Worm (Caenorhabditis elegans) whole organism, young adult: ENCODE results near the gene C52B11.5.

Source experiments
- C06A6.2 ChIP-seq: fragments of 200-800 bp; sonication (Bioruptor generic); conservative IDR thresholded peaks from 2 replicates; pipeline ENCODE4 v1.3.6; 2022; ENCODE audit warnings: missing genetic modification characterization, missing compliant biosample characterization
- D2030.7 ChIP-seq: fragments of 200-800 bp; sonication (Bioruptor generic); IDR thresholded peaks from 2 replicates; pipeline ENCODE4 v1.3.6; 2022; ENCODE audit warnings: missing genetic modification reagents, missing genetic modification characterization, missing compliant biosample characterization
- F10E7.11 ChIP-seq: sonication (generic microtip); optimal IDR thresholded peaks from 2 replicates; lab custom pipeline; 2017; ENCODE audit warnings: mild to moderate bottlenecking, missing genetic modification characterization, moderate library complexity, missing compliant biosample characterization
- F22D6.2 ChIP-seq: sonication (generic microtip); optimal IDR thresholded peaks from 2 replicates; lab custom pipeline; 2016; ENCODE audit warnings: mild to moderate bottlenecking, missing genetic modification characterization, missing compliant biosample characterization
- F33H1.4 ChIP-seq: fragments of 200-800 bp; sonication (Bioruptor generic); IDR thresholded peaks from 2 replicates; pipeline ENCODE4 v1.3.6; 2022; ENCODE audit warnings: missing genetic modification reagents, missing genetic modification characterization, missing compliant biosample characterization
- F37B4.10 ChIP-seq: fragments of 200-800 bp; sonication (Bioruptor generic); IDR thresholded peaks from 2 replicates; pipeline ENCODE4 v1.3.6; 2022; ENCODE audit warnings: missing genetic modification characterization, missing compliant biosample characterization
- F39B2.1 ChIP-seq: fragments of 200-800 bp; sonication (Bioruptor generic); IDR thresholded peaks from 2 replicates; pipeline ENCODE4 v1.3.6; 2022; ENCODE audit warnings: missing genetic modification reagents, missing genetic modification characterization, missing compliant biosample characterization
- K12H6.12 ChIP-seq: fragments of 200-800 bp; sonication (Bioruptor generic); optimal IDR thresholded peaks from 2 replicates; lab custom pipeline; 2018; ENCODE audit warnings: mild to moderate bottlenecking, missing genetic modification characterization, missing compliant biosample characterization
- Y53F4B.3 ChIP-seq: fragments of 200-800 bp; sonication (Bioruptor generic); IDR thresholded peaks from 2 replicates; pipeline ENCODE4 v1.3.6; 2022; ENCODE audit warnings: missing genetic modification reagents, missing genetic modification characterization, missing compliant biosample characterization
- Y95B8A.8 ChIP-seq: fragments of 200-800 bp; sonication (Bioruptor generic); IDR thresholded peaks from 2 replicates; pipeline ENCODE4 v1.3.6; 2022; ENCODE audit warnings: missing genetic modification reagents, missing genetic modification characterization, missing compliant biosample characterization
- akir-1 ChIP-seq: fragments of 200-800 bp; sonication (Bioruptor generic); optimal IDR thresholded peaks from 2 replicates; lab custom pipeline; 2018; ENCODE audit warnings: mild to moderate bottlenecking, missing genetic modification characterization, moderate library complexity, missing compliant biosample characterization
- aptf-2 ChIP-seq: fragments of 200-800 bp; sonication (Bioruptor generic); conservative IDR thresholded peaks from 2 replicates; pipeline ENCODE4 v1.3.6; 2022; ENCODE audit warnings: missing genetic modification reagents, missing genetic modification characterization, missing compliant biosample characterization
- atf-7 ChIP-seq: sonication (generic microtip); optimal IDR thresholded peaks from 2 replicates; lab custom pipeline; 2017; ENCODE audit warnings: mild to moderate bottlenecking, missing genetic modification characterization, missing compliant biosample characterization
- attf-5 ChIP-seq: fragments of 200-800 bp; sonication (Bioruptor generic); optimal IDR thresholded peaks from 2 replicates; lab custom pipeline; 2018; ENCODE audit warnings: mild to moderate bottlenecking, missing genetic modification characterization, missing compliant biosample characterization
- attf-6 ChIP-seq: fragments of 200-800 bp; sonication (Bioruptor generic); IDR thresholded peaks from 2 replicates; pipeline ENCODE4 v1.3.6; 2022; ENCODE audit warnings: missing genetic modification reagents, missing genetic modification characterization, missing compliant biosample characterization
- cebp-1 ChIP-seq, 2 experiments: fragments of 200-800 bp in 1 of 2; sonication (Bioruptor generic) in 1 of 2; sonication (generic microtip) in 1 of 2; IDR thresholded peaks in 1 of 2; optimal IDR thresholded peaks in 1 of 2; 2 replicates each; pipeline versions ENCODE4 v1.3.6 to Lab custom; 2017 to 2022; ENCODE audit warnings: missing compliant biosample characterization in 2 of 2, missing genetic modification characterization in 2 of 2, mild to moderate bottlenecking in 1 of 2, missing genetic modification reagents in 1 of 2, moderate library complexity in 1 of 2
- ceh-40 ChIP-seq: fragments of 200-800 bp; sonication (Bioruptor generic); IDR thresholded peaks from 2 replicates; pipeline ENCODE4 v1.3.6; 2022; ENCODE audit warnings: missing genetic modification characterization, missing compliant biosample characterization
- ceh-91 ChIP-seq: fragments of 200-800 bp; sonication (Bioruptor generic); IDR thresholded peaks from 2 replicates; pipeline ENCODE4 v1.3.6; 2022; ENCODE audit warnings: missing genetic modification reagents, missing genetic modification characterization, missing compliant biosample characterization
- die-1 ChIP-seq: sonication (generic microtip); optimal IDR thresholded peaks from 2 replicates; lab custom pipeline; 2016; ENCODE audit warnings: missing genotype, mild to moderate bottlenecking, missing genetic modification characterization, missing compliant biosample characterization
- dox-1 ChIP-seq: fragments of 200-800 bp; sonication (Bioruptor generic); IDR thresholded peaks from 2 replicates; pipeline ENCODE4 v1.3.6; 2022; ENCODE audit warnings: missing genetic modification reagents, missing genetic modification characterization, missing compliant biosample characterization
- ets-4 ChIP-seq: fragments of 200-800 bp; sonication (Bioruptor generic); optimal IDR thresholded peaks from 2 replicates; lab custom pipeline; 2018; ENCODE audit warnings: mild to moderate bottlenecking, missing genetic modification characterization, missing compliant biosample characterization
- him-1 ChIP-seq: sonication (generic microtip); optimal IDR thresholded peaks from 2 replicates; lab custom pipeline; 2016; ENCODE audit warnings: missing genotype, missing genetic modification reagents, missing genetic modification characterization, missing compliant biosample characterization
- hmg-1.2 ChIP-seq: fragments of 200-800 bp; sonication (Bioruptor generic); IDR thresholded peaks from 2 replicates; pipeline ENCODE4 v1.3.6; 2022; ENCODE audit warnings: missing genetic modification reagents, missing genetic modification characterization, missing compliant biosample characterization
- hmg-20 ChIP-seq: fragments of 200-800 bp; sonication (Bioruptor generic); IDR thresholded peaks from 2 replicates; pipeline ENCODE4 v1.3.6; 2022; ENCODE audit warnings: missing genetic modification reagents, missing genetic modification characterization, missing compliant biosample characterization
- let-607 ChIP-seq, 2 experiments: fragments of 200-800 bp in 1 of 2; sonication (Bioruptor generic) in 1 of 2; sonication (generic microtip) in 1 of 2; optimal IDR thresholded peaks; 2 replicates each; lab custom pipeline; 2016 to 2018; ENCODE audit warnings: mild to moderate bottlenecking in 2 of 2, missing compliant biosample characterization in 2 of 2, missing genetic modification characterization in 2 of 2, moderate library complexity in 2 of 2, missing genotype in 1 of 2
- lin-35 ChIP-seq, 3 experiments: fragments of 150-350 bp in 2 of 3; sonication (generic microtip) in 1 of 3; optimal IDR thresholded peaks; 2 replicates each; lab custom pipeline; 2014 to 2018; ENCODE audit warnings: missing biosample characterization in 3 of 3, missing genetic modification characterization in 3 of 3, missing genetic modification reagents in 3 of 3
- lin-54 ChIP-seq: fragments of 200-800 bp; sonication (Bioruptor generic); optimal IDR thresholded peaks from 2 replicates; lab custom pipeline; 2018; ENCODE audit warnings: mild to moderate bottlenecking, missing genetic modification characterization, missing compliant biosample characterization
- lir-1 ChIP-seq: fragments of 200-800 bp; sonication (Bioruptor generic); conservative IDR thresholded peaks from 2 replicates; pipeline ENCODE4 v1.3.6; 2022; ENCODE audit warnings: missing genetic modification reagents, missing genetic modification characterization, missing compliant biosample characterization
- lsy-27 ChIP-seq: sonication (generic microtip); optimal IDR thresholded peaks from 2 replicates; lab custom pipeline; 2017; ENCODE audit warnings: missing genetic modification characterization, mild to moderate bottlenecking, missing compliant biosample characterization, antibody characterized with exemption, missing genotype, borderline replicate concordance; ENCODE audit not compliant: insufficient read depth
- madf-3 ChIP-seq: fragments of 200-800 bp; sonication (Bioruptor generic); IDR thresholded peaks from 2 replicates; pipeline ENCODE4 v1.3.6; 2022; ENCODE audit warnings: missing genetic modification reagents, missing genetic modification characterization, missing compliant biosample characterization
- madf-6 ChIP-seq: fragments of 200-800 bp; sonication (Bioruptor generic); IDR thresholded peaks from 2 replicates; pipeline ENCODE4 v1.3.6; 2022; ENCODE audit warnings: missing genetic modification reagents, missing genetic modification characterization, missing compliant biosample characterization
- madf-8 ChIP-seq: fragments of 200-800 bp; sonication (Bioruptor generic); conservative IDR thresholded peaks from 2 replicates; pipeline ENCODE4 v1.3.6; 2022; ENCODE audit warnings: missing genetic modification reagents, missing genetic modification characterization, missing compliant biosample characterization
- mel-28 ChIP-seq: sonication (generic microtip); optimal IDR thresholded peaks from 2 replicates; lab custom pipeline; 2016; ENCODE audit warnings: borderline replicate concordance, mild to moderate bottlenecking, missing genetic modification characterization, missing compliant biosample characterization
- nhr-120 ChIP-seq: fragments of 200-800 bp; sonication (Bioruptor generic); IDR thresholded peaks from 2 replicates; pipeline ENCODE4 v1.3.6; 2022; ENCODE audit warnings: missing genetic modification characterization, missing compliant biosample characterization
- nhr-27 ChIP-seq: fragments of 200-800 bp; sonication (Bioruptor generic); optimal IDR thresholded peaks from 2 replicates; lab custom pipeline; 2018; ENCODE audit warnings: mild to moderate bottlenecking, missing genetic modification characterization, moderate library complexity, missing compliant biosample characterization
- nhr-90 ChIP-seq: sonication (generic microtip); optimal IDR thresholded peaks from 2 replicates; lab custom pipeline; 2016; ENCODE audit warnings: missing genotype, mild to moderate bottlenecking, missing genetic modification characterization, missing compliant biosample characterization
- sdz-38 ChIP-seq: sonication (generic microtip); optimal IDR thresholded peaks from 2 replicates; lab custom pipeline; 2016; ENCODE audit warnings: missing genotype, missing genetic modification characterization, missing compliant biosample characterization
- snpc-1.1 ChIP-seq: sonication (generic microtip); optimal IDR thresholded peaks from 2 replicates; lab custom pipeline; 2017; ENCODE audit warnings: missing genetic modification characterization, mild to moderate bottlenecking, missing compliant biosample characterization, antibody characterized with exemption, moderate library complexity, missing genotype, missing genetic modification reagents; ENCODE audit not compliant: insufficient read depth
- snpc-3.4 ChIP-seq: sonication (generic microtip); optimal IDR thresholded peaks from 2 replicates; lab custom pipeline; 2017; ENCODE audit warnings: missing genetic modification characterization, mild to moderate bottlenecking, missing compliant biosample characterization, antibody characterized with exemption, moderate library complexity, missing genotype, missing genetic modification reagents
- somi-1 ChIP-seq: fragments of 200-800 bp; sonication (Bioruptor generic); optimal IDR thresholded peaks from 2 replicates; lab custom pipeline; 2018; ENCODE audit warnings: mild to moderate bottlenecking, missing genetic modification characterization, missing compliant biosample characterization
- tbp1 ChIP-seq: fragments of 200-800 bp; sonication (Bioruptor generic); optimal IDR thresholded peaks from 2 replicates; lab custom pipeline; 2018; ENCODE audit warnings: mild to moderate bottlenecking, missing genetic modification characterization, missing compliant biosample characterization
- tbx-9 ChIP-seq: sonication (generic microtip); optimal IDR thresholded peaks from 2 replicates; lab custom pipeline; 2016; ENCODE audit warnings: borderline replicate concordance, missing genetic modification characterization, inconsistent platforms, missing compliant biosample characterization
- tlf-1 ChIP-seq: fragments of 200-800 bp; sonication (Bioruptor generic); optimal IDR thresholded peaks from 2 replicates; lab custom pipeline; 2018; ENCODE audit warnings: mild to moderate bottlenecking, missing genetic modification characterization, missing compliant biosample characterization
- unc-130 ChIP-seq: sonication (generic microtip); optimal IDR thresholded peaks from 2 replicates; lab custom pipeline; 2016; ENCODE audit warnings: missing genetic modification reagents, missing genetic modification characterization, missing compliant biosample characterization
- xnd-1 ChIP-seq: sonication (generic microtip); optimal IDR thresholded peaks from 2 replicates; lab custom pipeline; 2016; ENCODE audit warnings: missing genotype, missing genetic modification reagents, missing genetic modification characterization, missing compliant biosample characterization
- ztf-18 ChIP-seq: sonication (generic microtip); optimal IDR thresholded peaks from 2 replicates; lab custom pipeline; 2016; ENCODE audit warnings: missing genotype, mild to moderate bottlenecking, missing genetic modification characterization, missing compliant biosample characterization
- ztf-26 ChIP-seq: sonication (generic microtip); optimal IDR thresholded peaks from 2 replicates; lab custom pipeline; 2017; ENCODE audit warnings: missing genetic modification characterization, missing compliant biosample characterization
- ztf-6 ChIP-seq: fragments of 200-800 bp; sonication (Bioruptor generic); IDR thresholded peaks from 2 replicates; pipeline ENCODE4 v1.3.6; 2022; ENCODE audit warnings: missing genetic modification reagents, missing genetic modification characterization, missing compliant biosample characterization

The C52B11.5 gene

ce11 chrX:1302267-1302666 lies 29.7 kb downstream of the C52B11.5 start (continued):
- TF ChIP-seq F10E7.11 (no peak), let-607 (tag; optimal IDR thresholded peaks at IDR 0.05; lab: Kevin White, UChicago) (peak in 1 of 2 experiments; percentile 37), lin-35 (GFP tag; optimal IDR thresholded peaks at IDR 0.05; lab: Kevin White, UChicago) (peak in 1 of 3 experiments; percentile 50), akir-1 (GFP tag; lab: Kevin White, UChicago) (no peak), die-1 (peak; percentile 27), tbx-9 (tag; lab: Kevin White, UChicago) (no peak), cebp-1 (GFP tag; IDR thresholded peaks at IDR 0.05; lab: Robert Waterston, UW) (peak; percentile 44; the same call in 1 of the 2 replicates), cebp-1 (tag; optimal IDR thresholded peaks at IDR 0.05; lab: Kevin White, UChicago) (peak; percentile 80), lsy-27 (tag; lab: Kevin White, UChicago) (no peak), F37B4.10 (no peak), lin-54 (GFP tag; lab: Kevin White, UChicago) (no peak), lir-1 (peak; percentile 61), ztf-6 (GFP tag; lab: Robert Waterston, UW) (no peak), ceh-91 (GFP tag; lab: Robert Waterston, UW) (no peak), nhr-120 (GFP tag; lab: Robert Waterston, UW) (no peak), attf-5 (peak; percentile 72), C06A6.2 (GFP tag; lab: Robert Waterston, UW) (no peak), tbp1 (GFP tag; lab: Kevin White, UChicago) (peak; percentile 48), tlf-1 (no peak), xnd-1 (tag; lab: Kevin White, UChicago) (no peak), snpc-1.1 (tag; lab: Kevin White, UChicago) (no peak), Y53F4B.3 (GFP tag; lab: Robert Waterston, UW) (no peak), F39B2.1 (GFP tag; lab: Robert Waterston, UW) (no peak), F22D6.2 (no peak), unc-130 (GFP tag; lab: Kevin White, UChicago) (no peak), madf-8 (GFP tag; lab: Robert Waterston, UW) (no peak), attf-6 (GFP tag; lab: Robert Waterston, UW) (no peak), ceh-40 (no peak), aptf-2 (GFP tag; lab: Robert Waterston, UW) (no peak), F33H1.4 (GFP tag; lab: Robert Waterston, UW) (no peak), madf-3 (GFP tag; lab: Robert Waterston, UW) (no peak), atf-7 (tag; lab: Kevin White, UChicago) (peak; percentile 33), Y95B8A.8 (GFP tag; lab: Robert Waterston, UW) (no peak), dox-1 (GFP tag; lab: Robert Waterston, UW) (peak; percentile 90), ztf-26 (tag; lab: Kevin White, UChicago) (no peak), mel-28 (tag; lab: Kevin White, UChicago) (no peak), him-1 (tag; lab: Kevin White, UChicago) (no peak), ztf-18 (tag; lab: Kevin White, UChicago) (peak; percentile 38), ets-4 (GFP tag; lab: Kevin White, UChicago) (no peak), madf-6 (GFP tag; lab: Robert Waterston, UW) (peak; percentile 35; the same call in 1 of the 2 replicates), K12H6.12 (tag; lab: Kevin White, UChicago) (peak; percentile 81), sdz-38 (tag; lab: Kevin White, UChicago) (no peak), D2030.7 (GFP tag; lab: Robert Waterston, UW) (no peak), snpc-3.4 (tag; lab: Kevin White, UChicago) (no peak), nhr-90 (tag; lab: Kevin White, UChicago) (peak; percentile 41), nhr-27 (no peak), hmg-20 (GFP tag; lab: Robert Waterston, UW) (0 out of 2 replicates have a peak, but pooled peaks have one; percentile 25), somi-1 (GFP tag; lab: Kevin White, UChicago) (no peak), hmg-1.2 (GFP tag; lab: Robert Waterston, UW) (peak; percentile 81)
